Worm (Caenorhabditis elegans) whole organism, early embryonic: ENCODE measurements around the gene C49A9.3.

Experiments used
- B0310.2 ChIP-seq: sonication (generic microtip); optimal IDR thresholded peaks from 2 replicates; lab custom pipeline; 2016; ENCODE audit warnings: mild to moderate bottlenecking, missing genetic modification characterization, missing compliant biosample characterization
- F13C5.2 ChIP-seq: sonication (generic microtip); optimal IDR thresholded peaks from 2 replicates; lab custom pipeline; 2017; ENCODE audit warnings: mild to moderate bottlenecking, missing genetic modification characterization, inconsistent platforms, missing compliant biosample characterization
- aly-1 ChIP-seq: sonication (generic microtip); optimal IDR thresholded peaks from 2 replicates; lab custom pipeline; 2016; ENCODE audit warnings: missing genetic modification characterization, missing compliant biosample characterization
- ama-1 ChIP-seq: fragments of 150-350 bp; optimal IDR thresholded peaks from 2 replicates; lab custom pipeline; 2014
- ceh-13 ChIP-seq: fragments of 200-800 bp; sonication (Bioruptor generic); optimal IDR thresholded peaks from 2 replicates; lab custom pipeline; 2018; ENCODE audit warnings: mild to moderate bottlenecking, missing genetic modification characterization, missing compliant biosample characterization
- ceh-36 ChIP-seq: sonication (generic microtip); optimal IDR thresholded peaks from 2 replicates; lab custom pipeline; 2016; ENCODE audit warnings: missing genetic modification characterization, inconsistent platforms, missing compliant biosample characterization
- ets-7 ChIP-seq: sonication (generic microtip); optimal IDR thresholded peaks from 2 replicates; lab custom pipeline; 2016; ENCODE audit warnings: missing genotype, missing genetic modification characterization, missing compliant biosample characterization
- flt-1 ChIP-seq: fragments of 200-800 bp; sonication (Bioruptor generic); IDR thresholded peaks from 2 replicates; pipeline ENCODE4 v1.3.6; 2022; ENCODE audit warnings: missing genetic modification characterization, missing compliant biosample characterization
- hmbx-1 ChIP-seq: sonication (generic microtip); optimal IDR thresholded peaks from 2 replicates; lab custom pipeline; 2016; ENCODE audit warnings: mild to moderate bottlenecking, missing genetic modification characterization, missing compliant biosample characterization
- hmg-4 ChIP-seq: fragments of 200-800 bp; sonication (Bioruptor generic); optimal IDR thresholded peaks from 2 replicates; lab custom pipeline; 2018; ENCODE audit warnings: mild to moderate bottlenecking, missing genetic modification characterization, missing compliant biosample characterization
- hnd-1 ChIP-seq: sonication (generic microtip); optimal IDR thresholded peaks from 2 replicates; lab custom pipeline; 2016; ENCODE audit warnings: missing genetic modification characterization, missing compliant biosample characterization
- pes-1 ChIP-seq: fragments of 200-800 bp; sonication (Bioruptor generic); IDR thresholded peaks from 2 replicates; pipeline ENCODE4 v1.3.6; 2022; ENCODE audit warnings: missing genetic modification reagents, missing genetic modification characterization, missing compliant biosample characterization
- scrt-1 ChIP-seq: fragments of 200-800 bp; sonication (Bioruptor generic); IDR thresholded peaks from 2 replicates; pipeline ENCODE4 v1.3.6; 2022; ENCODE audit warnings: missing genetic modification characterization, missing compliant biosample characterization
- sea-1 ChIP-seq: fragments of 200-800 bp; sonication (Bioruptor generic); conservative IDR thresholded peaks from 2 replicates; pipeline ENCODE4 v1.3.6; 2022; ENCODE audit warnings: missing genetic modification characterization, missing compliant biosample characterization
- tbx-11 ChIP-seq: fragments of 200-800 bp; sonication (Bioruptor generic); IDR thresholded peaks from 2 replicates; pipeline ENCODE4 v1.3.6; 2022; ENCODE audit warnings: missing genetic modification characterization, missing compliant biosample characterization
- tbx-37 ChIP-seq: fragments of 200-800 bp; sonication (Bioruptor generic); conservative IDR thresholded peaks from 2 replicates; pipeline ENCODE4 v1.3.6; 2022; ENCODE audit warnings: missing genetic modification reagents, missing genetic modification characterization, missing compliant biosample characterization
- tra-4 ChIP-seq: sonication (generic microtip); optimal IDR thresholded peaks from 2 replicates; lab custom pipeline; 2017; ENCODE audit warnings: missing genetic modification characterization, missing compliant biosample characterization

C49A9.3 gene

ce11 chrIV:6219429-6219828 lies 2.5 kb upstream of the C49A9.3 start, which contains the start of gene C49A9.4:
Gene C49A9.4 (plus strand): TSS chrIV:6219693.
- TF ChIP-seq ama-1 (lab: Kevin White, UChicago) (no peak), hmg-4 (GFP tag; lab: Kevin White, UChicago) (no peak), sea-1 (GFP tag; lab: Robert Waterston, UW) (no peak), hmbx-1 (tag; lab: Kevin White, UChicago) (no peak), aly-1 (tag; lab: Kevin White, UChicago) (no peak), flt-1 (no peak), B0310.2 (no peak), tbx-11 (GFP tag; lab: Robert Waterston, UW) (no peak), ceh-13 (no peak), pes-1 (GFP tag; lab: Robert Waterston, UW) (no peak), scrt-1 (GFP tag; lab: Robert Waterston, UW) (no peak), F13C5.2 (no peak), tra-4 (tag; lab: Kevin White, UChicago) (no peak), hnd-1 (tag; lab: Kevin White, UChicago) (no peak), ceh-36 (tag; lab: Kevin White, UChicago) (no peak), tbx-37 (GFP tag; lab: Robert Waterston, UW) (no peak)

ce11 chrIV:6225143-6225542 lies 3.3 kb downstream of the C49A9.3 start, which contains the start of gene C49A9.2:
Gene C49A9.2 (plus strand): TSS chrIV:6225443.
- TF ChIP-seq B0310.2 (no peak), hmbx-1 (tag; lab: Kevin White, UChicago) (no peak), F13C5.2 (no peak), sea-1 (GFP tag; lab: Robert Waterston, UW) (no peak), aly-1 (tag; lab: Kevin White, UChicago) (no peak), tra-4 (tag; lab: Kevin White, UChicago) (no peak), ets-7 (no peak)

ce11 chrIV:6227974-6228373 lies 6.1 kb downstream of the C49A9.3 start, which contains the start of gene C49A9.1:
Gene C49A9.1 (plus strand): TSS chrIV:6228190.
- TF ChIP-seq tra-4 (tag; lab: Kevin White, UChicago) (no peak), ets-7 (no peak), tbx-37 (GFP tag; lab: Robert Waterston, UW) (no peak), F13C5.2 (no peak), hmbx-1 (tag; lab: Kevin White, UChicago) (no peak)

ce11 chrIV:6230560-6231073 lies 8.7 kb downstream of the C49A9.3 start, which contains the start of gene F58F9.4:
Gene F58F9.4 (plus strand): TSS chrIV:6231023.
- TF ChIP-seq scrt-1 (GFP tag; lab: Robert Waterston, UW) (no peak), hmg-4 (GFP tag; lab: Kevin White, UChicago) (no peak), ama-1 (lab: Kevin White, UChicago) (no peak), tbx-37 (GFP tag; lab: Robert Waterston, UW) (no peak), ceh-36 (tag; lab: Kevin White, UChicago) (no peak), F13C5.2 (no peak), hmbx-1 (tag; lab: Kevin White, UChicago) (no peak), ceh-13 (no peak), tbx-11 (GFP tag; lab: Robert Waterston, UW) (no peak), aly-1 (tag; lab: Kevin White, UChicago) (no peak), hnd-1 (tag; lab: Kevin White, UChicago) (no peak)

- no peak for TF ChIP-seq hnd-1 (tag; lab: Kevin White, UChicago)
- no peak for TF ChIP-seq ama-1 (lab: Kevin White, UChicago)
- no peak for TF ChIP-seq tra-4 (tag; lab: Kevin White, UChicago)
- no peak for TF ChIP-seq scrt-1 (GFP tag; lab: Robert Waterston, UW)
- TF ChIP-seq flt-1, result no peak
- no peak for TF ChIP-seq tbx-11 (GFP tag; lab: Robert Waterston, UW)
- TF ChIP-seq hmbx-1 (tag; lab: Kevin White, UChicago), result no peak
- TF ChIP-seq hmg-4 (GFP tag; lab: Kevin White, UChicago), result no peak
- TF ChIP-seq tbx-37 (GFP tag; lab: Robert Waterston, UW), result no peak
- TF ChIP-seq ceh-13, result no peak
Observed at ce11 chrIV:6232769-6233290, 10.9 kb downstream of the C49A9.3 start, which contains the start of gene F58F9.3. Gene F58F9.3 (plus strand): TSS chrIV:6233240.

ce11 chrIV:6237508-6238227 lies 15.8 kb downstream of the C49A9.3 start, which contains the start of the genes F58F9.6 and F58F9.8:
Gene F58F9.6 (minus strand): TSS chrIV:6237608.
Gene F58F9.8 (plus strand): TSS chrIV:6238177.
- TF ChIP-seq hmg-4 (GFP tag; lab: Kevin White, UChicago), result no peak
- TF ChIP-seq F13C5.2, result no peak
- no peak for TF ChIP-seq hmbx-1 (tag; lab: Kevin White, UChicago)
- no peak for TF ChIP-seq ets-7
- no peak for TF ChIP-seq tbx-11 (GFP tag; lab: Robert Waterston, UW)
- no peak for TF ChIP-seq sea-1 (GFP tag; lab: Robert Waterston, UW)
- no peak for TF ChIP-seq ceh-13
- TF ChIP-seq tra-4 (tag; lab: Kevin White, UChicago), result no peak
- no peak for TF ChIP-seq ama-1 (lab: Kevin White, UChicago)
- no peak for TF ChIP-seq B0310.2
- TF ChIP-seq scrt-1 (GFP tag; lab: Robert Waterston, UW), result no peak
- TF ChIP-seq tbx-37 (GFP tag; lab: Robert Waterston, UW), result no peak
- no peak for TF ChIP-seq flt-1
- no peak for TF ChIP-seq aly-1 (tag; lab: Kevin White, UChicago)
- TF ChIP-seq pes-1 (GFP tag; lab: Robert Waterston, UW), result no peak
- no peak for TF ChIP-seq hnd-1 (tag; lab: Kevin White, UChicago)
- TF ChIP-seq ceh-36 (tag; lab: Kevin White, UChicago), result no peak

- TF ChIP-seq tbx-11 (GFP tag; lab: Robert Waterston, UW) (no peak), tbx-37 (GFP tag; lab: Robert Waterston, UW) (no peak), sea-1 (GFP tag; lab: Robert Waterston, UW) (no peak), tra-4 (tag; lab: Kevin White, UChicago) (no peak), ceh-36 (tag; lab: Kevin White, UChicago) (no peak), hmbx-1 (tag; lab: Kevin White, UChicago) (no peak), flt-1 (no peak), F13C5.2 (no peak)
Observed at ce11 chrIV:6239993-6240392, 18.1 kb downstream of the C49A9.3 start, which contains the start of gene F58F9.9. Gene F58F9.9 (plus strand): TSS chrIV:6240293.
